Worm (Caenorhabditis elegans) whole organism, early embryonic: Measurements from ENCODE around the gene srx-9.

Experiments used
- B0310.2 ChIP-seq: sonication (generic microtip); optimal IDR thresholded peaks from 2 replicates; lab custom pipeline; 2016; ENCODE audit warnings: mild to moderate bottlenecking, missing genetic modification characterization, missing compliant biosample characterization
- F13C5.2 ChIP-seq: sonication (generic microtip); optimal IDR thresholded peaks from 2 replicates; lab custom pipeline; 2017; ENCODE audit warnings: mild to moderate bottlenecking, missing genetic modification characterization, inconsistent platforms, missing compliant biosample characterization
- aly-1 ChIP-seq: sonication (generic microtip); optimal IDR thresholded peaks from 2 replicates; lab custom pipeline; 2016; ENCODE audit warnings: missing genetic modification characterization, missing compliant biosample characterization
- ama-1 ChIP-seq: fragments of 150-350 bp; optimal IDR thresholded peaks from 2 replicates; lab custom pipeline; 2014
- ceh-13 ChIP-seq: fragments of 200-800 bp; sonication (Bioruptor generic); optimal IDR thresholded peaks from 2 replicates; lab custom pipeline; 2018; ENCODE audit warnings: mild to moderate bottlenecking, missing genetic modification characterization, missing compliant biosample characterization
- ceh-36 ChIP-seq: sonication (generic microtip); optimal IDR thresholded peaks from 2 replicates; lab custom pipeline; 2016; ENCODE audit warnings: missing genetic modification characterization, inconsistent platforms, missing compliant biosample characterization
- ets-7 ChIP-seq: sonication (generic microtip); optimal IDR thresholded peaks from 2 replicates; lab custom pipeline; 2016; ENCODE audit warnings: missing genotype, missing genetic modification characterization, missing compliant biosample characterization
- flt-1 ChIP-seq: fragments of 200-800 bp; sonication (Bioruptor generic); IDR thresholded peaks from 2 replicates; pipeline ENCODE4 v1.3.6; 2022; ENCODE audit warnings: missing genetic modification characterization, missing compliant biosample characterization
- hmbx-1 ChIP-seq: sonication (generic microtip); optimal IDR thresholded peaks from 2 replicates; lab custom pipeline; 2016; ENCODE audit warnings: mild to moderate bottlenecking, missing genetic modification characterization, missing compliant biosample characterization
- hmg-4 ChIP-seq: fragments of 200-800 bp; sonication (Bioruptor generic); optimal IDR thresholded peaks from 2 replicates; lab custom pipeline; 2018; ENCODE audit warnings: mild to moderate bottlenecking, missing genetic modification characterization, missing compliant biosample characterization
- hnd-1 ChIP-seq: sonication (generic microtip); optimal IDR thresholded peaks from 2 replicates; lab custom pipeline; 2016; ENCODE audit warnings: missing genetic modification characterization, missing compliant biosample characterization
- pes-1 ChIP-seq: fragments of 200-800 bp; sonication (Bioruptor generic); IDR thresholded peaks from 2 replicates; pipeline ENCODE4 v1.3.6; 2022; ENCODE audit warnings: missing genetic modification reagents, missing genetic modification characterization, missing compliant biosample characterization
- scrt-1 ChIP-seq: fragments of 200-800 bp; sonication (Bioruptor generic); IDR thresholded peaks from 2 replicates; pipeline ENCODE4 v1.3.6; 2022; ENCODE audit warnings: missing genetic modification characterization, missing compliant biosample characterization
- sea-1 ChIP-seq: fragments of 200-800 bp; sonication (Bioruptor generic); conservative IDR thresholded peaks from 2 replicates; pipeline ENCODE4 v1.3.6; 2022; ENCODE audit warnings: missing genetic modification characterization, missing compliant biosample characterization
- tbx-11 ChIP-seq: fragments of 200-800 bp; sonication (Bioruptor generic); IDR thresholded peaks from 2 replicates; pipeline ENCODE4 v1.3.6; 2022; ENCODE audit warnings: missing genetic modification characterization, missing compliant biosample characterization
- tbx-37 ChIP-seq: fragments of 200-800 bp; sonication (Bioruptor generic); conservative IDR thresholded peaks from 2 replicates; pipeline ENCODE4 v1.3.6; 2022; ENCODE audit warnings: missing genetic modification reagents, missing genetic modification characterization, missing compliant biosample characterization
- tra-4 ChIP-seq: sonication (generic microtip); optimal IDR thresholded peaks from 2 replicates; lab custom pipeline; 2017; ENCODE audit warnings: missing genetic modification characterization, missing compliant biosample characterization

srx-9 gene

ce11 chrV:7364951-7365350 is 30.3 kb downstream of the srx-9 start, which contains the start of gene exc-13:
Gene exc-13, plus strand, starts transcription at chrV:7365251.
- TF ChIP-seq hnd-1 (tag; lab: Kevin White, UChicago): no peak
- no peak for TF ChIP-seq pes-1 (GFP tag; lab: Robert Waterston, UW)
- TF ChIP-seq ceh-13: no peak
- TF ChIP-seq hmbx-1 (tag; lab: Kevin White, UChicago): no peak
- no peak for TF ChIP-seq sea-1 (GFP tag; lab: Robert Waterston, UW)
- no peak for TF ChIP-seq scrt-1
- no peak for TF ChIP-seq B0310.2 (tag; lab: Kevin White, UChicago)
- no peak for TF ChIP-seq tbx-11
- TF ChIP-seq aly-1 (tag; lab: Kevin White, UChicago): no peak
- TF ChIP-seq flt-1: no peak

ce11 chrV:7364059-7364458 is 31.2 kb downstream of the srx-9 start, which contains the start of gene cyp-35A2:
Gene cyp-35A2, minus strand, starts transcription at chrV:7364182.
- TF ChIP-seq tbx-37 (GFP tag; lab: Robert Waterston, UW): no peak
- no peak for TF ChIP-seq ceh-13
- TF ChIP-seq tra-4 (tag; lab: Kevin White, UChicago): no peak
- no peak for TF ChIP-seq hmg-4 (GFP tag; lab: Kevin White, UChicago)
- TF ChIP-seq scrt-1: no peak
- no peak for TF ChIP-seq pes-1 (GFP tag; lab: Robert Waterston, UW)
- no peak for TF ChIP-seq flt-1
- no peak for TF ChIP-seq hmbx-1 (tag; lab: Kevin White, UChicago)
- no peak for TF ChIP-seq tbx-11
- no peak for TF ChIP-seq sea-1 (GFP tag; lab: Robert Waterston, UW)
- no peak for TF ChIP-seq F13C5.2 (tag; lab: Kevin White, UChicago)
- no peak for TF ChIP-seq ama-1
- TF ChIP-seq ceh-36 (tag; lab: Kevin White, UChicago): no peak
- TF ChIP-seq B0310.2 (tag; lab: Kevin White, UChicago): no peak
- no peak for TF ChIP-seq hnd-1 (tag; lab: Kevin White, UChicago)
- TF ChIP-seq aly-1 (tag; lab: Kevin White, UChicago): no peak
- no peak for TF ChIP-seq ets-7 (tag; lab: Kevin White, UChicago)

ce11 chrV:7361673-7362072 is 33.6 kb downstream of the srx-9 start, which contains the start of gene cyp-35A1:
Gene cyp-35A1, minus strand, starts transcription at chrV:7361773.
- TF ChIP-seq tbx-37 (GFP tag; lab: Robert Waterston, UW) (no peak), ceh-36 (tag; lab: Kevin White, UChicago) (no peak), B0310.2 (tag; lab: Kevin White, UChicago) (no peak), hmbx-1 (tag; lab: Kevin White, UChicago) (no peak), tra-4 (tag; lab: Kevin White, UChicago) (no peak), ceh-13 (no peak), ama-1 (no peak), flt-1 (no peak), pes-1 (GFP tag; lab: Robert Waterston, UW) (no peak), hmg-4 (GFP tag; lab: Kevin White, UChicago) (no peak), F13C5.2 (tag; lab: Kevin White, UChicago) (no peak), ets-7 (tag; lab: Kevin White, UChicago) (no peak), aly-1 (tag; lab: Kevin White, UChicago) (no peak), scrt-1 (no peak), tbx-11 (no peak), sea-1 (GFP tag; lab: Robert Waterston, UW) (no peak), hnd-1 (tag; lab: Kevin White, UChicago) (no peak)

DNA sequence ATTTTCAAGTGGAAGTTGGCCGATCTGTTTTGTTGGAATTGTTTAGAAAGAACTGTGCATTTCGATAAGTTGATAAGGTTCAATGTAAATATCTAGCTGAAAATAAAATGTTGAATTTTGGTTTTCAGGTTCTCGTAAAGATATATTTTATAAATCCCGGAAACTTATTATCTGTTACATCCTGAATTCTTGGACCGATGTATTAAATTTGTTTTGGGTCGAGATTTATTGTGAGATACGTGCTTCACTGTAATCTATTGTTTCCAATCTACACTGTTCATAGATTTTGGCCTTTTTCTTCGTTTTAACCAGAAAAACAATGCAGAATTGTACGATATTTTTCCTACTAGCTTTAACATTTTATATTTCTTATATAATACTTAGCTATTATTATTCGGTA is 38.1 kb downstream of the srx-9 start, which contains the start of gene C03G6.6:
Gene C03G6.6, plus strand, starts transcription at position 301 of the 400 bp plus-strand sequence.
- TF ChIP-seq hmg-4 (GFP tag; lab: Kevin White, UChicago) (no peak), scrt-1 (no peak), ceh-13 (no peak), F13C5.2 (tag; lab: Kevin White, UChicago) (no peak), aly-1 (tag; lab: Kevin White, UChicago) (no peak), tbx-11 (no peak), hmbx-1 (tag; lab: Kevin White, UChicago) (no peak), ets-7 (tag; lab: Kevin White, UChicago) (no peak), flt-1 (no peak), pes-1 (GFP tag; lab: Robert Waterston, UW) (no peak), sea-1 (GFP tag; lab: Robert Waterston, UW) (no peak), hnd-1 (tag; lab: Kevin White, UChicago) (no peak), B0310.2 (tag; lab: Kevin White, UChicago) (no peak), ama-1 (no peak), ceh-36 (tag; lab: Kevin White, UChicago) (no peak), tbx-37 (GFP tag; lab: Robert Waterston, UW) (no peak), tra-4 (tag; lab: Kevin White, UChicago) (no peak)

- TF ChIP-seq aly-1 (tag; lab: Kevin White, UChicago): no peak
- no peak for TF ChIP-seq flt-1
- no peak for TF ChIP-seq B0310.2 (tag; lab: Kevin White, UChicago)
- no peak for TF ChIP-seq hmbx-1 (tag; lab: Kevin White, UChicago)
- no peak for TF ChIP-seq F13C5.2 (tag; lab: Kevin White, UChicago)
- TF ChIP-seq hnd-1 (tag; lab: Kevin White, UChicago): no peak
- no peak for TF ChIP-seq tra-4 (tag; lab: Kevin White, UChicago)
- TF ChIP-seq ama-1: no peak
- no peak for TF ChIP-seq scrt-1
- TF ChIP-seq sea-1 (GFP tag; lab: Robert Waterston, UW): no peak
- no peak for TF ChIP-seq hmg-4 (GFP tag; lab: Kevin White, UChicago)
- no peak for TF ChIP-seq tbx-37 (GFP tag; lab: Robert Waterston, UW)
Measured at ce11 chrV:7356684-7357083, 38.6 kb downstream of the srx-9 start, which contains the start of gene C03G6.21. Gene C03G6.21, minus strand, starts transcription at chrV:7356784.

DNA sequence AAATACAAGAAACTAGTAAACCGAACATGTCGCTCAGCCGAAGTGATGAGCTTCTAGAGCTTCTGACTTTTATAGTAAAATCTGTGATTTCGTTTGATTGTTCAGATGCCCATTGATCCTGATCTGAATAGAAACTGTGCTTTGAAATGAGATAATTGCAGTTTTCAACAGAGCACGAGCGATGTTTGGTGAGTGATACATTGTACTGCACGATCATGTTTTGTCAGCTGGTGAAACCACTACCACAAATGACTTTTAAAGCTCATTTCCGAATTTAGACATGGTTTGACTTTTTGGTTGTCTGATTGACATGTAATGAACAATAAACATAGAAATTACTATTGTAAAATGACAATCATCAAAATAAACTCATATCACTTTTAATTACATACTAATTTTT is 39.8 kb downstream of the srx-9 start, which contains the start of gene tag-293:
Gene tag-293, minus strand, starts transcription at position 101 of the 400 bp plus-strand sequence.
- no peak for TF ChIP-seq B0310.2 (tag; lab: Kevin White, UChicago)
- no peak for TF ChIP-seq sea-1 (GFP tag; lab: Robert Waterston, UW)
- TF ChIP-seq ets-7 (tag; lab: Kevin White, UChicago): no peak
- no peak for TF ChIP-seq aly-1 (tag; lab: Kevin White, UChicago)
- no peak for TF ChIP-seq ama-1
- TF ChIP-seq hnd-1 (tag; lab: Kevin White, UChicago): no peak
- no peak for TF ChIP-seq tbx-37 (GFP tag; lab: Robert Waterston, UW)
- TF ChIP-seq flt-1: no peak

- TF ChIP-seq B0310.2 (tag; lab: Kevin White, UChicago): no peak
- TF ChIP-seq ets-7 (tag; lab: Kevin White, UChicago): no peak
- no peak for TF ChIP-seq F13C5.2 (tag; lab: Kevin White, UChicago)
- TF ChIP-seq hmbx-1 (tag; lab: Kevin White, UChicago): no peak
- TF ChIP-seq pes-1 (GFP tag; lab: Robert Waterston, UW): no peak
- no peak for TF ChIP-seq scrt-1
- TF ChIP-seq tbx-11: no peak
- no peak for TF ChIP-seq tra-4 (tag; lab: Kevin White, UChicago)
Measured at ce11 chrV:7353602-7354001, 41.7 kb downstream of the srx-9 start.
